Fruit fly (Drosophila melanogaster) whole organism, prepupa: Measurements from ENCODE around the gene CG16998.
A peak's percentile ranks its signal among the peaks of the same experiment; 100 is the strongest.

Source experiments
- Blimp-1 ChIP-seq: fragments of 200-800 bp; sonication (Bioruptor generic); optimal IDR thresholded peaks from 3 replicates; lab custom pipeline; 2017; ENCODE audit warnings: missing biosample characterization, missing genetic modification characterization, mild to moderate bottlenecking, moderate library complexity, missing genetic modification reagents
- CG10669 ChIP-seq: fragments of 200-800 bp; sonication (Bioruptor generic); optimal IDR thresholded peaks from 3 replicates; lab custom pipeline; 2018; ENCODE audit warnings: missing biosample characterization, mild to moderate bottlenecking, missing genetic modification characterization, moderate library complexity
- CG11294 ChIP-seq: fragments of 200-800 bp; sonication (Bioruptor generic); IDR thresholded peaks from 2 replicates; pipeline ENCODE4 v1.3.6; 2022; ENCODE audit warnings: missing biosample characterization, missing genetic modification characterization
- CG11762 ChIP-seq: fragments of 200-800 bp; sonication (Bioruptor generic); optimal IDR thresholded peaks from 3 replicates; lab custom pipeline; 2016; ENCODE audit warnings: missing biosample characterization, missing genetic modification characterization; ENCODE audit not compliant: insufficient read depth
- CG11902 ChIP-seq: fragments of 200-800 bp; sonication (Bioruptor generic); optimal IDR thresholded peaks from 3 replicates; lab custom pipeline; 2016; ENCODE audit warnings: missing biosample characterization, missing genetic modification characterization
- CG15336 ChIP-seq: fragments of 200-800 bp; sonication (Bioruptor generic); IDR thresholded peaks from 2 replicates; pipeline ENCODE4 v1.3.6; 2022; ENCODE audit warnings: missing biosample characterization, missing genetic modification characterization
- CG1621 ChIP-seq: fragments of 200-800 bp; sonication (Bioruptor generic); optimal IDR thresholded peaks from 3 replicates; lab custom pipeline; 2018; ENCODE audit warnings: missing biosample characterization, mild to moderate bottlenecking, missing genetic modification characterization
- CG3032 ChIP-seq: fragments of 200-800 bp; optimal IDR thresholded peaks from 2 replicates; lab custom pipeline; 2019; ENCODE audit warnings: missing biosample characterization, mild to moderate bottlenecking, missing genetic modification characterization, moderate library complexity
- CG32006 ChIP-seq: fragments of 200-800 bp; sonication (Bioruptor generic); optimal IDR thresholded peaks from 3 replicates; lab custom pipeline; 2017; ENCODE audit warnings: missing biosample characterization, mild to moderate bottlenecking, missing genetic modification characterization
- CG6276 ChIP-seq: fragments of 200-800 bp; sonication (Bioruptor generic); optimal IDR thresholded peaks from 2 replicates; lab custom pipeline; 2017; ENCODE audit warnings: missing biosample characterization, mild to moderate bottlenecking, missing genetic modification characterization
- CG6792 ChIP-seq: fragments of 200-800 bp; sonication (Bioruptor generic); optimal IDR thresholded peaks from 3 replicates; lab custom pipeline; 2016; ENCODE audit warnings: missing biosample characterization, missing genetic modification characterization
- CG8119 ChIP-seq: fragments of 200-800 bp; sonication (Bioruptor generic); IDR thresholded peaks from 3 replicates; pipeline ENCODE4 v1.3.6; 2022; ENCODE audit warnings: missing biosample characterization, missing genetic modification characterization
- CG8319 ChIP-seq: fragments of 200-800 bp; sonication (Bioruptor generic); optimal IDR thresholded peaks from 3 replicates; lab custom pipeline; 2016; ENCODE audit warnings: missing biosample characterization, missing genetic modification characterization
- CG9139 ChIP-seq: fragments of 200-800 bp; sonication (Bioruptor generic); optimal IDR thresholded peaks from 3 replicates; lab custom pipeline; 2017; ENCODE audit warnings: missing biosample characterization, mild to moderate bottlenecking, missing genetic modification characterization
- Eip75B ChIP-seq: fragments of 200-800 bp; sonication (Bioruptor generic); optimal IDR thresholded peaks from 3 replicates; lab custom pipeline; 2016; ENCODE audit warnings: missing biosample characterization, missing genetic modification characterization
- Ets21C ChIP-seq: fragments of 200-800 bp; sonication (Bioruptor generic); optimal IDR thresholded peaks from 3 replicates; lab custom pipeline; 2016; ENCODE audit warnings: missing biosample characterization, missing genetic modification characterization
- Gug ChIP-seq: fragments of 200-800 bp; sonication (Bioruptor generic); IDR thresholded peaks from 2 replicates; pipeline ENCODE4 v1.3.6; 2022; ENCODE audit warnings: missing biosample characterization, missing genetic modification characterization
- Hr39 ChIP-seq: fragments of 200-800 bp; sonication (Bioruptor generic); optimal IDR thresholded peaks from 2 replicates; lab custom pipeline; 2016; ENCODE audit warnings: missing biosample characterization, missing genetic modification characterization
- Hr4 ChIP-seq: fragments of 200-800 bp; sonication (Bioruptor generic); optimal IDR thresholded peaks from 3 replicates; lab custom pipeline; 2016; ENCODE audit warnings: missing biosample characterization, missing genetic modification characterization
- Lpt ChIP-seq: fragments of 200-800 bp; sonication (Bioruptor generic); optimal IDR thresholded peaks from 3 replicates; lab custom pipeline; 2016; ENCODE audit warnings: missing biosample characterization, missing genetic modification characterization
- Met ChIP-seq: fragments of 200-800 bp; sonication (Bioruptor generic); optimal IDR thresholded peaks from 3 replicates; lab custom pipeline; 2016; ENCODE audit warnings: missing biosample characterization, missing genetic modification characterization
- OdsH ChIP-seq: fragments of 200-800 bp; sonication (Bioruptor generic); optimal IDR thresholded peaks from 3 replicates; lab custom pipeline; 2016; ENCODE audit warnings: missing biosample characterization, missing genetic modification characterization
- Sox102F ChIP-seq: fragments of 200-800 bp; sonication (Bioruptor generic); optimal IDR thresholded peaks from 2 replicates; lab custom pipeline; 2016; ENCODE audit warnings: missing biosample characterization, mild to moderate bottlenecking, missing genetic modification characterization
- Sox14 ChIP-seq: fragments of 200-800 bp; sonication (Bioruptor generic); optimal IDR thresholded peaks from 3 replicates; lab custom pipeline; 2016; ENCODE audit warnings: missing biosample characterization, missing genetic modification characterization
- Sox15 ChIP-seq: fragments of 200-800 bp; sonication (Bioruptor generic); optimal IDR thresholded peaks from 3 replicates; lab custom pipeline; 2016; ENCODE audit warnings: missing biosample characterization, missing genetic modification characterization
- achi ChIP-seq: fragments of 200-800 bp; sonication (Bioruptor generic); optimal IDR thresholded peaks from 3 replicates; lab custom pipeline; 2016; ENCODE audit warnings: missing biosample characterization, missing genetic modification characterization
- cyc ChIP-seq: fragments of 200-800 bp; sonication (Bioruptor generic); optimal IDR thresholded peaks from 3 replicates; lab custom pipeline; 2016; ENCODE audit warnings: missing biosample characterization, missing genetic modification characterization
- eg ChIP-seq: fragments of 200-800 bp; sonication (Bioruptor generic); IDR thresholded peaks from 3 replicates; pipeline ENCODE4 v1.3.6; 2022; ENCODE audit warnings: missing biosample characterization, missing genetic modification characterization
- fd59A ChIP-seq: fragments of 200-800 bp; sonication (Bioruptor generic); optimal IDR thresholded peaks from 2 replicates; lab custom pipeline; 2017; ENCODE audit warnings: missing biosample characterization, mild to moderate bottlenecking, missing genetic modification characterization, missing genetic modification reagents
- lz ChIP-seq: fragments of 200-800 bp; sonication (Bioruptor generic); optimal IDR thresholded peaks from 3 replicates; lab custom pipeline; 2016; ENCODE audit warnings: missing biosample characterization, missing genetic modification characterization
- pdm3 ChIP-seq: fragments of 200-800 bp; sonication (Bioruptor generic); optimal IDR thresholded peaks from 3 replicates; lab custom pipeline; 2016; ENCODE audit warnings: missing biosample characterization, missing genetic modification characterization
- salr ChIP-seq, 2 experiments: fragments of 200-800 bp; sonication (Bioruptor generic); optimal IDR thresholded peaks; 3 replicates each; lab custom pipeline; 2016 to 2018; ENCODE audit warnings: missing biosample characterization in 2 of 2, missing genetic modification characterization in 2 of 2, mild to moderate bottlenecking in 1 of 2
- spab ChIP-seq: fragments of 200-800 bp; sonication (Bioruptor generic); optimal IDR thresholded peaks from 2 replicates; lab custom pipeline; 2017; ENCODE audit warnings: missing biosample characterization, mild to moderate bottlenecking, missing genetic modification characterization, missing genetic modification reagents
- ss ChIP-seq, 2 experiments: fragments of 200-800 bp; sonication (Bioruptor generic); optimal IDR thresholded peaks; 2 replicates in 1 of 2; 3 replicates in 1 of 2; lab custom pipeline; 2017 to 2018; ENCODE audit warnings: mild to moderate bottlenecking in 2 of 2, missing biosample characterization in 2 of 2, missing genetic modification characterization in 2 of 2, moderate library complexity in 1 of 2
- svp ChIP-seq: fragments of 200-800 bp; sonication (Bioruptor generic); peaks from one replicate; lab custom pipeline; 2016; ENCODE audit warnings: missing biosample characterization, missing genetic modification characterization

CG16998 gene

dm6 chr3L:7550225-7550624 is 10.6 kb upstream of the CG16998 start (continued):
- TF ChIP-seq Hr4, result peak; percentile 62
- TF ChIP-seq Met, result no peak
- peak; percentile 32 for TF ChIP-seq Lpt
- TF ChIP-seq CG6792, result peak; percentile 11
- TF ChIP-seq CG8319, result peak; percentile 13
- TF ChIP-seq Blimp-1 (GFP tag; lab: Kevin White, UChicago), result no peak
- TF ChIP-seq spab (GFP tag; lab: Kevin White, UChicago), result no peak
- TF ChIP-seq Eip75B (GFP tag; lab: Kevin White, UChicago), result no peak
- TF ChIP-seq cyc (GFP tag; lab: Kevin White, UChicago), result no peak
- TF ChIP-seq CG10669 (GFP tag; lab: Kevin White, UChicago), result no peak
- peak; percentile 72 for TF ChIP-seq svp (GFP tag; lab: Kevin White, UChicago)
- peak; percentile 6 for TF ChIP-seq Hr39 (GFP tag; lab: Kevin White, UChicago)
- peak; percentile 41 for TF ChIP-seq CG6276 (GFP tag; lab: Kevin White, UChicago)
- TF ChIP-seq Sox15 (GFP tag; lab: Kevin White, UChicago), result peak; percentile 6
- peak; percentile 12 for TF ChIP-seq CG11762

dm6 chr3L:7545562-7545961 is 5.9 kb upstream of the CG16998 start:
- no peak for TF ChIP-seq CG10669 (GFP tag; lab: Kevin White, UChicago)
- TF ChIP-seq Blimp-1 (GFP tag; lab: Kevin White, UChicago), result peak; percentile 93
- peak; percentile 30 for TF ChIP-seq Sox102F (GFP tag; lab: Kevin White, UChicago)

dm6 chr3L:7544639-7545183 is 5.1 kb upstream of the CG16998 start:
- TF ChIP-seq CG6276 (GFP tag; lab: Kevin White, UChicago) (peak; percentile 14), CG15336 (0 out of 2 replicates have a peak, but pooled peaks have one; percentile 25), CG1621 (tag; lab: Kevin White, UChicago) (no peak), Blimp-1 (GFP tag; lab: Kevin White, UChicago) (no peak), spab (GFP tag; lab: Kevin White, UChicago) (no peak), lz (GFP tag; lab: Kevin White, UChicago) (no peak), CG10669 (GFP tag; lab: Kevin White, UChicago) (no peak), CG32006 (GFP tag; lab: Kevin White, UChicago) (peak; percentile 61), Hr4 (peak; percentile 59)

- TF ChIP-seq Sox15 (GFP tag; lab: Kevin White, UChicago) (no peak), Met (no peak), Sox14 (GFP tag; lab: Kevin White, UChicago) (no peak), CG11902 (GFP tag; lab: Kevin White, UChicago) (no peak), Blimp-1 (GFP tag; lab: Kevin White, UChicago) (no peak), eg (GFP tag; lab: Robert Waterston, UW) (no peak), fd59A (GFP tag; lab: Kevin White, UChicago) (no peak), spab (GFP tag; lab: Kevin White, UChicago) (no peak), ss (GFP tag; optimal IDR thresholded peaks at IDR 0.05; lab: Kevin White, UChicago) (no peak), CG8319 (no peak), CG6792 (no peak), achi (GFP tag; lab: Kevin White, UChicago) (no peak), CG32006 (GFP tag; lab: Kevin White, UChicago) (no peak), CG8119 (GFP tag; lab: Robert Waterston, UW) (no peak), salr (GFP tag; optimal IDR thresholded peaks at IDR 0.05; lab: Kevin White, UChicago) (no peak), Ets21C (GFP tag; lab: Kevin White, UChicago) (no peak)
Observed at dm6 chr3L:7542357-7542756, 2.7 kb upstream of the CG16998 start, which contains the start of gene CG32376. Gene CG32376 (minus strand): TSS chr3L:7542457.

dm6 chr3L:7541068-7541467 is 1.4 kb upstream of the CG16998 start, which contains the start of gene CG32374:
Gene CG32374 (minus strand): TSS chr3L:7541168.
- TF ChIP-seq pdm3 (GFP tag; lab: Kevin White, UChicago) (no peak), Met (no peak), Hr39 (GFP tag; lab: Kevin White, UChicago) (no peak), spab (GFP tag; lab: Kevin White, UChicago) (no peak), CG11762 (no peak), CG8319 (no peak), CG6276 (GFP tag; lab: Kevin White, UChicago) (no peak), OdsH (GFP tag; lab: Kevin White, UChicago) (no peak), CG9139 (GFP tag; lab: Kevin White, UChicago) (no peak), Gug (GFP tag; lab: Robert Waterston, UW) (no peak), CG3032 (tag; lab: Kevin White, UChicago) (no peak), CG11294 (GFP tag; lab: Robert Waterston, UW) (no peak)
